Fruit fly (Drosophila melanogaster) whole organism, wandering third instar larva: ENCODE results near the gene ort.

Source experiments
- Abd-B ChIP-seq: fragments of >200 bp; optimal IDR thresholded peaks from 2 replicates; lab custom pipeline; 2017; ENCODE audit warnings: missing biosample characterization, missing genetic modification characterization
- CG32264 ChIP-seq: fragments of 200-800 bp; sonication (Bioruptor generic); optimal IDR thresholded peaks from 2 replicates; lab custom pipeline; 2016; ENCODE audit warnings: missing biosample characterization, missing genetic modification characterization
- CG9705 ChIP-seq: fragments of 200-800 bp; sonication (Bioruptor generic); optimal IDR thresholded peaks from 2 replicates; lab custom pipeline; 2018; ENCODE audit warnings: missing biosample characterization, mild to moderate bottlenecking, missing genetic modification characterization
- CrebA ChIP-seq: fragments of 200-800 bp; sonication (Bioruptor generic); optimal IDR thresholded peaks from 2 replicates; lab custom pipeline; 2016; ENCODE audit warnings: missing biosample characterization, mild to moderate bottlenecking, missing genetic modification characterization, borderline replicate concordance
- Dfd ChIP-seq: fragments of >200 bp; optimal IDR thresholded peaks from 2 replicates; lab custom pipeline; 2017; ENCODE audit warnings: missing biosample characterization, missing genetic modification characterization
- Hnf4 ChIP-seq: fragments of 200-800 bp; sonication (Bioruptor generic); optimal IDR thresholded peaks from 2 replicates; lab custom pipeline; 2016; ENCODE audit warnings: missing biosample characterization, mild to moderate bottlenecking, missing genetic modification characterization
- Hr78 ChIP-seq: fragments of >200 bp; optimal IDR thresholded peaks from 2 replicates; lab custom pipeline; 2017; ENCODE audit warnings: missing biosample characterization, missing genetic modification characterization
- Jra ChIP-seq: sonication (Bioruptor generic); optimal IDR thresholded peaks from 2 replicates; lab custom pipeline; 2016; ENCODE audit warnings: missing biosample characterization, missing genetic modification characterization
- Mio ChIP-seq: sonication (Bioruptor generic); optimal IDR thresholded peaks from 2 replicates; lab custom pipeline; 2016; ENCODE audit warnings: missing biosample characterization, missing genetic modification characterization
- Myc ChIP-seq: fragments of >200 bp; optimal IDR thresholded peaks from 2 replicates; lab custom pipeline; 2017
- Rel ChIP-seq, 2 experiments: fragments of 200-800 bp; sonication (Bioruptor generic) in 1 of 2; optimal IDR thresholded peaks; 2 replicates in 1 of 2; 3 replicates in 1 of 2; lab custom pipeline; 2016 to 2019; ENCODE audit warnings: mild to moderate bottlenecking in 2 of 2, missing biosample characterization in 2 of 2, missing genetic modification characterization in 2 of 2, moderate library complexity in 1 of 2
- br ChIP-seq: fragments of 200-800 bp; sonication (Bioruptor generic); optimal IDR thresholded peaks from 2 replicates; lab custom pipeline; 2016; ENCODE audit warnings: missing biosample characterization, missing genetic modification characterization
- brk ChIP-seq: fragments of 200-800 bp; sonication (Bioruptor generic); optimal IDR thresholded peaks from 2 replicates; lab custom pipeline; 2016; ENCODE audit warnings: missing biosample characterization, mild to moderate bottlenecking, missing genetic modification characterization
- dsf ChIP-seq: sonication (Bioruptor generic); optimal IDR thresholded peaks from 2 replicates; lab custom pipeline; 2016; ENCODE audit warnings: missing biosample characterization, missing genetic modification characterization, borderline replicate concordance
- ey ChIP-seq: fragments of 200-800 bp; sonication (Bioruptor generic); optimal IDR thresholded peaks from 2 replicates; lab custom pipeline; 2016; ENCODE audit warnings: missing biosample characterization, missing genetic modification characterization
- foxo ChIP-seq, 2 experiments: fragments of 200-800 bp; sonication (Bioruptor generic); optimal IDR thresholded peaks; 2 replicates in 1 of 2; 3 replicates in 1 of 2; lab custom pipeline; 2016 to 2017; ENCODE audit warnings: missing biosample characterization in 2 of 2, missing genetic modification characterization in 2 of 2
- h ChIP-seq: fragments of 200-800 bp; sonication (Bioruptor generic); optimal IDR thresholded peaks from 3 replicates; lab custom pipeline; 2016; ENCODE audit warnings: missing biosample characterization, mild to moderate bottlenecking, missing genetic modification characterization
- pan ChIP-seq: fragments of >200 bp; optimal IDR thresholded peaks from 2 replicates; lab custom pipeline; 2017
- sage ChIP-seq: fragments of 200-800 bp; sonication (Bioruptor generic); optimal IDR thresholded peaks from 2 replicates; lab custom pipeline; 2016; ENCODE audit warnings: missing biosample characterization, mild to moderate bottlenecking, missing genetic modification characterization
- sv ChIP-seq: fragments of 200-800 bp; sonication (Bioruptor generic); optimal IDR thresholded peaks from 3 replicates; lab custom pipeline; 2016; ENCODE audit warnings: missing biosample characterization, missing genetic modification characterization
- tai ChIP-seq: sonication (Bioruptor generic); optimal IDR thresholded peaks from 2 replicates; lab custom pipeline; 2016; ENCODE audit warnings: missing biosample characterization, missing genetic modification characterization
- woc ChIP-seq: sonication (Bioruptor generic); optimal IDR thresholded peaks from 2 replicates; lab custom pipeline; 2016; ENCODE audit warnings: missing biosample characterization, mild to moderate bottlenecking, missing genetic modification characterization

The ort gene

DNA sequence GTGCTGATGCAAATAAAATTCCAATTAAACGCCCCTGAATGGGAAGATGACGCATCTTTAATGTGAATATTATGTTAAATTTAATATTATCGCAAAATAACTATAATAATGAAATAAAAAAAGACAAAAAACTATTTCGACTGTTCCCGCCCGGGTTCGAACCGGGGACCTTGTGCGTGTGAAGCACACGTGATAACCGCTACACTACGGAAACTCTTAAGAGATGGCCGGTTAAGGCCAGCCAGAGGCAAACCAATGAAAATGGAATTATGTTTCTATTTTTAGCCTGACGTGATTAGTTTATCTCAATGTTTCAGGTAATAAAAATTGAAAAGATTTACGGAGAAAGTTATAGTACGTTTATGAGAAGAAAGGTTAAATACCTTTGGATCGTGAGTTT lies 12.6 kb downstream of the ort start:
- TF ChIP-seq tai (GFP tag; lab: Kevin White, UChicago) (no peak), pan (lab: Kevin White, UChicago) (no peak), sage (GFP tag; lab: Kevin White, UChicago) (no peak), Hnf4 (GFP tag; lab: Kevin White, UChicago) (no peak), foxo (GFP tag; optimal IDR thresholded peaks at IDR 0.05; lab: Kevin White, UChicago) (no peak)

dm6 chr3R:19672905-19673304 lies 13.4 kb downstream of the ort start:
- TF ChIP-seq foxo (GFP tag; optimal IDR thresholded peaks at IDR 0.05; lab: Kevin White, UChicago) = peak in 1 of 2 experiments; percentile 32
- TF ChIP-seq Jra = no peak
- TF ChIP-seq br = peak; percentile 8
- TF ChIP-seq CG32264 (GFP tag; lab: Kevin White, UChicago) = no peak
- peak; percentile 28 for TF ChIP-seq h (GFP tag; lab: Kevin White, UChicago)
- peak; percentile 30 for TF ChIP-seq ey
- no peak for TF ChIP-seq Hr78 (GFP tag; lab: Kevin White, UChicago)
- no peak for TF ChIP-seq sv

DNA sequence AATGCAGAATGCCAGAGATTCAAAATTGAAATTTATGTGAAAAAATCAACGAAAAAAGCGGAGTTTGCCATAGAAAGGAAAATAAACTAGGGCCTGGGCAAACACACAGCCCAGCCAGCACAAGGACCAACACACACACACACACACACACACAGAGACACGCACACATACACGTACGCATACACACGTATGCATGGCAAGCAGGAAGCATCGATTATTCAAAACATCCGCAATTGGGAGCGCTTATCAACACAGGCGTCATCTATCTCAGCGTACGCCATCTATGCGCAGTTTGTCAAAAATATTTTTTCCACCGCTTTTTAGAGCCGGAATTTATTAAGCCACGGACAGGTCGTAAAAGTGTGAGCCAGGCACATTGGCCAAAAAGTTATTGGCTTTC lies 20.3 kb downstream of the ort start:
- no peak for TF ChIP-seq Hnf4 (GFP tag; lab: Kevin White, UChicago)
- peak; percentile 51 for TF ChIP-seq Dfd (GFP tag; lab: Kevin White, UChicago)
- TF ChIP-seq, all 38 proteins: peak for 1

DNA sequence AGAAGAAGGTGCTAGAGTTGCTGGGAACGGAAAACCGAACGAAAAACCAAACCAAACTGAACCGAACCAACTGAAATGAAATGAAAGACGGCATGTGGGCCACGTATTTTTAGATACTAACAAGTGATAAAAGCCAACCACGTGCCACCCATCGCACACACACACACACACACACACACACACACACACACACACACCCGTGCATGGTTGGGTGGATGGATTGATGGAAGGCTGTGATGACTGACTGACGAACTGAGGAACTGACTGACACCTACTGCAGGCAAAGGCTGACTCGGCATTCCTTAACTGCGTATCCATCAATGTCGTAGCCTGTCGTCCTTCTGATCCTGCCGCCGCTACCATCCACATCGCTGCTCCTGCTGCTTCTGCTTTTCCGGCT lies 22.9 kb downstream of the ort start:
- TF ChIP-seq Dfd (GFP tag; lab: Kevin White, UChicago) (peak; percentile 56), Abd-B (GFP tag; lab: Kevin White, UChicago) (no peak)

DNA sequence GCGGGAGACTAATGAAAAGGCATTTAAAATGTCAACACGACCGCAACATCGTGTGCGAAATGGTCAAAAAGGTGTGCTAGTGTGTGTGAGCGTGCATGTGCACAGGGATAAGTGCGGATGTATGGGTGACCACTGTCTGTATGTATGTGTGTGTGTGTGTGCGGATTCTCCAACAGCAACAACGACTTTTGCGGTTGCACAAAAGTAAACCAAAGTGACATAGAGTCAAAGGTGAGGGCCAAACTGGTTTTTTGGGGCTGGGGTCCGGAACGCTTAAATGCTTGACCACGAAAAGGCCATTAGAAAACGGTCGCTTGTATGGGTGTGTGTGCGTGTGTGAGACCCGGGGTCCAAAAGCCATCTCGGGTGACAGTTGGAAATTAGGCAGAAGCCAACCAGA lies 43.9 kb downstream of the ort start:
- no peak for TF ChIP-seq CrebA (GFP tag; lab: Kevin White, UChicago)
- TF ChIP-seq Mio (GFP tag; lab: Kevin White, UChicago) = no peak
- no peak for TF ChIP-seq brk (GFP tag; lab: Kevin White, UChicago)
- TF ChIP-seq CG9705 (GFP tag; lab: Kevin White, UChicago) = no peak
- TF ChIP-seq woc (GFP tag; lab: Kevin White, UChicago) = no peak
- TF ChIP-seq dsf = no peak
- TF ChIP-seq Rel (GFP tag; optimal IDR thresholded peaks at IDR 0.05; lab: Kevin White, UChicago) = no peak
- no peak for TF ChIP-seq Rel (tag; optimal IDR thresholded peaks at IDR 0.05; lab: Kevin White, UChicago)
- no peak for TF ChIP-seq Myc (lab: Kevin White, UChicago)
- no peak for TF ChIP-seq Jra
- TF ChIP-seq Hnf4 (GFP tag; lab: Kevin White, UChicago) = no peak
- TF ChIP-seq Dfd (GFP tag; lab: Kevin White, UChicago) = no peak
- TF ChIP-seq ey = no peak
- TF ChIP-seq pan (lab: Kevin White, UChicago) = no peak
- no peak for TF ChIP-seq Abd-B (GFP tag; lab: Kevin White, UChicago)
- TF ChIP-seq foxo (GFP tag; optimal IDR thresholded peaks at IDR 0.05; lab: Kevin White, UChicago) = no peak
- TF ChIP-seq sage (GFP tag; lab: Kevin White, UChicago) = no peak
